Worm (Caenorhabditis elegans): ENCODE results near the gene T13C2.3.

The T13C2.3 gene

ce11 chrII:6816324-6816723, 27.3 kb downstream of the T13C2.3 start:
- TF ChIP-seq sea-2 (GFP tag; optimal IDR thresholded peaks at IDR 0.05) (no peak), lin-15B (tag; optimal IDR thresholded peaks at IDR 0.05) (no peak), hmg-11 (tag; optimal IDR thresholded peaks at IDR 0.05) (no peak), ceh-16 (tag; optimal IDR thresholded peaks at IDR 0.05) (no peak), nhr-12 (tag; optimal IDR thresholded peaks at IDR 0.05) (no peak), elt-3 (tag; optimal IDR thresholded peaks at IDR 0.05) (no peak), jun-1 (tag; optimal IDR thresholded peaks at IDR 0.05) (no peak), skn-1 (tag; optimal IDR thresholded peaks at IDR 0.05) (no peak), egl-5 (tag; optimal IDR thresholded peaks at IDR 0.05) (no peak), nhr-67 (tag; optimal IDR thresholded peaks at IDR 0.05) (no peak), egl-27 (tag; optimal IDR thresholded peaks at IDR 0.05) (no peak), fos-1 (tag; optimal IDR thresholded peaks at IDR 0.05) (no peak), nhr-77 (tag; optimal IDR thresholded peaks at IDR 0.05) (no peak), nhr-237 (tag; optimal IDR thresholded peaks at IDR 0.05) (no peak), nhr-23 (tag; optimal IDR thresholded peaks at IDR 0.05) (no peak), ZK546.5 (tag; optimal IDR thresholded peaks at IDR 0.05) (no peak), ceh-9 (tag; optimal IDR thresholded peaks at IDR 0.05) (no peak), ceh-82 (tag; optimal IDR thresholded peaks at IDR 0.05) (no peak), mml-1 (tag; optimal IDR thresholded peaks at IDR 0.05) (no peak), fkh-10 (GFP tag; optimal IDR thresholded peaks at IDR 0.05) (no peak)

DNA sequence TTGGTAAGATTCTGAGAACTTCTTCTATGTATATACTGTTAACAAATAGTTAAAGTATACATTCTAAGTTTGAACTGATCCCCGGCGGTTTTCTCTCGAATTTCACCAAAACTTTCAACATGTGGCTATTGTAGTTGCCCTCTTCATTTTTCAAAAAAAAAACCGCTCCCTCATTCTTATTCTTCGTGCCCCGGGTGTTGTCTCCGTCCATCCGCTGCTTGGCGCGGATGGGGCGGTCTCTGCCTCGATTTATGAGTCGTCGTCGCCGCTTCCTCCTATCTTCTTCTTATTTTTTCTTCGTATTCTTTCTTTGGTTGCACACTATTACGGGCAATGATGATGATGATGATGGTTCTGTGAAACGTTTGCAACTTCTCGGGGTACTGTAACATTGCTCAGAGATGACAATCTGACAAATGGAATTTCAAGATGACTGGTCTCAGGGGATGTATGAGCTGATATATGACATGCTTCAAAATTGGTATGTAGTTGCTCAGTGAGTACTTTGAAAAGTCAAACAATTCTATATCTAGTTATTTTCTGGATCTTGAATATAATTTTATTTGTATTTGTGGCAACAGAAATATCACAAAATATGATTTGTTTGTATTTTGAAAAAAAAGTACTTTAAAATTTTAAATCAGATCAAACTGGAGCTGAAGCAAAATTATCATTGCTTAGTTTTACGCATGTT, 31.4 kb downstream of the T13C2.3 start:
- TF ChIP-seq eor-1 (tag; optimal IDR thresholded peaks at IDR 0.05) (no peak), nfya-1 (tag; optimal IDR thresholded peaks at IDR 0.05; ENCODE audit: insufficient read depth) (peak; percentile 18), R02D3.7 (tag; optimal IDR thresholded peaks at IDR 0.05) (no peak), nhr-77 (tag; optimal IDR thresholded peaks at IDR 0.05) (no peak), lin-39 (tag; optimal IDR thresholded peaks at IDR 0.05) (peak; percentile 35), zag-1 (tag; optimal IDR thresholded peaks at IDR 0.05) (no peak), nhr-76 (tag; optimal IDR thresholded peaks at IDR 0.05) (no peak)

DNA sequence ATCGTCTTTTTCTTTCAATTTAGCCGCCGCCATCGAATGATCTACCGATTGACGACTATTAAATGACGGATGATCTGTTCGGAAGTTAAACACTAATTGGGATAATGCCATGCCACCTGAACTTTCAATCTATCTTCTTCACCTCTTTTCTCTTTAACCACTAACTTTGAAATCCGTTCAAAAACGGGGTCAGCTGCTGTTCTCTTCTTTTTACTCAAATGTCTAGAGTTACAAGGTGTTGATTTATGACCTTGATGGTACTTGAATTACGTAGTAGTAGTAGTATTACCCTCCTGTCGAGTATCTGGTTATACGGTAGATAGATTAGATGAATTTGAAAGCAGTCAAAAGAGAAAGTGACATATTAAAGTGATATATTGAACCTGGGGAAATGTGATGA, 32.1 kb downstream of the T13C2.3 start:
- TF ChIP-seq nhr-23 (tag; optimal IDR thresholded peaks at IDR 0.05) (peak; percentile 61), nhr-25 (tag; optimal IDR thresholded peaks at IDR 0.05) (peak; percentile 91), elt-3 (tag; optimal IDR thresholded peaks at IDR 0.05) (peak in 1 of 3 experiments; percentile 40), elt-2 (tag; optimal IDR thresholded peaks at IDR 0.05) (no peak), unc-62 (GFP tag; optimal IDR thresholded peaks at IDR 0.05) (peak; percentile 87), ceh-16 (tag; optimal IDR thresholded peaks at IDR 0.05) (peak; percentile 12), ama-1 (optimal IDR thresholded peaks at IDR 0.05) (no peak), elt-1 (tag; optimal IDR thresholded peaks at IDR 0.05) (peak; percentile 93), ceh-9 (tag; optimal IDR thresholded peaks at IDR 0.05) (no peak)

ce11 chrII:6821832-6822231, 32.8 kb downstream of the T13C2.3 start:
- no peak for TF ChIP-seq ama-1 (optimal IDR thresholded peaks at IDR 0.05)
- TF ChIP-seq nhr-67 (tag; optimal IDR thresholded peaks at IDR 0.05), result no peak
- no peak for TF ChIP-seq nhr-25 (tag; optimal IDR thresholded peaks at IDR 0.05)
- TF ChIP-seq nfya-1 (tag; optimal IDR thresholded peaks at IDR 0.05; ENCODE audit: insufficient read depth), result no peak
- no peak for TF ChIP-seq nhr-11 (tag; optimal IDR thresholded peaks at IDR 0.05)
- peak; percentile 44 for TF ChIP-seq pha-4 (tag; optimal IDR thresholded peaks at IDR 0.05)
- no peak for TF ChIP-seq sea-2 (GFP tag; optimal IDR thresholded peaks at IDR 0.05)
- TF ChIP-seq jun-1 (tag; optimal IDR thresholded peaks at IDR 0.05), result peak; percentile 32
- no peak for TF ChIP-seq nhr-23 (tag; optimal IDR thresholded peaks at IDR 0.05)
- TF ChIP-seq nhr-76 (tag; optimal IDR thresholded peaks at IDR 0.05), result no peak
- no peak for TF ChIP-seq mml-1 (tag; optimal IDR thresholded peaks at IDR 0.05)
- no peak for TF ChIP-seq fkh-10 (GFP tag; optimal IDR thresholded peaks at IDR 0.05)
- no peak for TF ChIP-seq ceh-28 (tag; optimal IDR thresholded peaks at IDR 0.05)
- peak; percentile 95 for TF ChIP-seq pqm-1 (tag; optimal IDR thresholded peaks at IDR 0.05)
- TF ChIP-seq lin-15B (tag; optimal IDR thresholded peaks at IDR 0.05), result no peak
- no peak for TF ChIP-seq elt-1 (tag; optimal IDR thresholded peaks at IDR 0.05)
- no peak for TF ChIP-seq R02D3.7 (tag; optimal IDR thresholded peaks at IDR 0.05)
- no peak for TF ChIP-seq nhr-28 (tag; optimal IDR thresholded peaks at IDR 0.05)
- TF ChIP-seq lsy-12 (tag; optimal IDR thresholded peaks at IDR 0.05), result no peak
- no peak for TF ChIP-seq egl-5 (tag; optimal IDR thresholded peaks at IDR 0.05)
- no peak for TF ChIP-seq ztf-4 (tag; optimal IDR thresholded peaks at IDR 0.05)
- no peak for TF ChIP-seq skn-1 (tag; optimal IDR thresholded peaks at IDR 0.05)
- no peak for TF ChIP-seq unc-62 (GFP tag; optimal IDR thresholded peaks at IDR 0.05)
- TF ChIP-seq daf-12 (tag; optimal IDR thresholded peaks at IDR 0.05), result no peak
- no peak for TF ChIP-seq snpc-4 (tag; optimal IDR thresholded peaks at IDR 0.05)
- TF ChIP-seq zag-1 (tag; optimal IDR thresholded peaks at IDR 0.05), result no peak
- no peak for TF ChIP-seq fkh-2 (tag; optimal IDR thresholded peaks at IDR 0.05)
- TF ChIP-seq elt-3 (tag; optimal IDR thresholded peaks at IDR 0.05), result peak in 1 of 3 experiments; percentile 51
- no peak for TF ChIP-seq ztf-11 (tag; optimal IDR thresholded peaks at IDR 0.05)
- peak; percentile 88 for TF ChIP-seq elt-2 (tag; optimal IDR thresholded peaks at IDR 0.05)
- no peak for TF ChIP-seq lin-39 (tag; optimal IDR thresholded peaks at IDR 0.05)
- no peak for TF ChIP-seq ZK546.5 (tag; optimal IDR thresholded peaks at IDR 0.05)
- no peak for TF ChIP-seq egl-27 (tag; optimal IDR thresholded peaks at IDR 0.05)
- TF ChIP-seq nhr-12 (tag; optimal IDR thresholded peaks at IDR 0.05), result no peak

Data from whole organism, L3 larva.